Fruit fly (Drosophila melanogaster) whole organism, adult: ENCODE measurements around the gene CG12511.

Source experiments
- CG14711 ChIP-seq: fragments of 200-800 bp; sonication (Bioruptor generic); optimal IDR thresholded peaks from 2 replicates; lab custom pipeline; 2018; ENCODE audit warnings: missing biosample characterization, mild to moderate bottlenecking, missing genetic modification characterization, moderate library complexity
- CG1620 ChIP-seq: fragments of 200-800 bp; sonication (Bioruptor generic); optimal IDR thresholded peaks from 2 replicates; lab custom pipeline; 2016; ENCODE audit warnings: missing biosample characterization, missing genetic modification characterization
- CG33017 ChIP-seq: fragments of 200-800 bp; sonication (Bioruptor generic); optimal IDR thresholded peaks from 2 replicates; lab custom pipeline; 2018; ENCODE audit warnings: missing biosample characterization, mild to moderate bottlenecking, missing genetic modification characterization, moderate library complexity
- CG7045 ChIP-seq: fragments of 200-800 bp; sonication (Bioruptor generic); optimal IDR thresholded peaks from 2 replicates; lab custom pipeline; 2017; ENCODE audit warnings: missing biosample characterization, mild to moderate bottlenecking, missing genetic modification characterization
- cnc ChIP-seq, 2 experiments: fragments of >200 bp; optimal IDR thresholded peaks; 2 replicates each; lab custom pipeline; 2017
- kay ChIP-seq: fragments of 200-800 bp; sonication (Bioruptor generic); peaks from one replicate; lab custom pipeline; 2016; ENCODE audit warnings: missing biosample characterization, missing genetic modification characterization, borderline replicate concordance
- tj ChIP-seq: fragments of 200-800 bp; sonication (Bioruptor generic); optimal IDR thresholded peaks from 3 replicates; lab custom pipeline; 2017; ENCODE audit warnings: missing biosample characterization, mild to moderate bottlenecking, missing genetic modification characterization, moderate library complexity

DNA sequence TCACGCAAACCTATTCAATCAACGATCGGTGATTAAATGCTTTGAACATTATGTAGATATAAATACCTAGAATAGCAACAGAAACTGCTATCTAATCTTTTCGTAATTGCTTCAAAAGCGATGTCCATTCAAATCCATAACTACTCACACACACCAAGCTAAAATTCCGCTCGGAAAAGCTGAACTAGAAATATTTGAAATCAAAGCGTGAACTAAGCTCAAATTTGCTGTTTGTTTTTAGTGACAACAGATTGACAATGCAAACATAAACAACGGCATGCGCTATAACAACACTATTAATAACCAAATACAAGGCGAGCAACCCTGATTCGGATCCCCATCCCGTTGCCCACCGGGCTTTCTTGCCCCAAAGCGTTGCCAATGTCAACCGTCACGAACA, 27.7 kb downstream of the CG12511 start, which contains the start of gene CG7236:
- TF ChIP-seq CG7045 (no peak), CG1620 (GFP tag; lab: Kevin White, UChicago) (no peak), kay (GFP tag; lab: Kevin White, UChicago) (no peak), tj (GFP tag; lab: Kevin White, UChicago) (no peak), CG33017 (no peak), cnc (optimal IDR thresholded peaks at IDR 0.05; lab: Kevin White, UChicago) (no peak), CG14711 (tag; lab: Kevin White, UChicago) (no peak)
